ENCODE assay signal across 1 fruit fly cellular context in genomic region chr3R:10168483-10169064, dm6.
TF ChIP-seq lines count a peak whose summit lies in the region.

No protein-coding gene starts in this region.

TF ChIP-seq in whole organism, embryonic, 481 proteins besides CTCF, POLR2A, EP300 and RAD21 (continued from another document):
- peak; percentile 16 for TF ChIP-seq CG4854 (GFP tag; optimal IDR thresholded peaks at IDR 0.05; lab: Kevin White, UChicago)
- TF ChIP-seq CG4820 (GFP tag; optimal IDR thresholded peaks at IDR 0.05; lab: Kevin White, UChicago), result no peak
- TF ChIP-seq CG2712 (tag; optimal IDR thresholded peaks at IDR 0.05; lab: Kevin White, UChicago), result no peak
- no peak for TF ChIP-seq D19B (GFP tag; optimal IDR thresholded peaks at IDR 0.05; lab: Kevin White, UChicago)
- TF ChIP-seq CG1024 (GFP tag; IDR thresholded peaks at IDR 0.05; lab: Robert Waterston, UW), result no peak
- TF ChIP-seq CG14050 (GFP tag; IDR thresholded peaks at IDR 0.05; lab: Robert Waterston, UW), result no peak
- TF ChIP-seq run (tag; optimal IDR thresholded peaks at IDR 0.05; lab: Kevin White, UChicago), result no peak
- no peak for TF ChIP-seq zfh2 (GFP tag; optimal IDR thresholded peaks at IDR 0.05; lab: Kevin White, UChicago)
- peak in 1 of 2 experiments; percentile 39 for TF ChIP-seq dpn (GFP tag; optimal IDR thresholded peaks at IDR 0.05; lab: Kevin White, UChicago)
- TF ChIP-seq maf-S (GFP tag; optimal IDR thresholded peaks at IDR 0.05; lab: Kevin White, UChicago), result peak; percentile 11
- peak; percentile 8 for TF ChIP-seq Fer1 (GFP tag; optimal IDR thresholded peaks at IDR 0.05; lab: Kevin White, UChicago)
- TF ChIP-seq Rx (GFP tag; IDR thresholded peaks at IDR 0.05; lab: Robert Waterston, UW), result no peak
- TF ChIP-seq CG2129 (GFP tag; IDR thresholded peaks at IDR 0.05; lab: Robert Waterston, UW; ENCODE audit: partially characterized antibody), result no peak
- no peak for TF ChIP-seq Taf1 (GFP tag; IDR thresholded peaks at IDR 0.05; lab: Robert Waterston, UW)
- no peak for TF ChIP-seq CG8765 (GFP tag; IDR thresholded peaks at IDR 0.05; lab: Robert Waterston, UW)
- TF ChIP-seq sob (GFP tag; IDR thresholded peaks at IDR 0.05; lab: Robert Waterston, UW), result 0 out of 2 replicates have a peak, but pooled peaks have one; percentile 35
- TF ChIP-seq Lim3 (GFP tag; IDR thresholded peaks at IDR 0.05; lab: Robert Waterston, UW), result no peak
